Fruit fly (Drosophila melanogaster) whole organism, wandering third instar larva: Measurements from ENCODE around the gene trem.

Experiments used
- Abd-B ChIP-seq: fragments of >200 bp; optimal IDR thresholded peaks from 2 replicates; lab custom pipeline; 2017; ENCODE audit warnings: missing biosample characterization, missing genetic modification characterization
- CrebA ChIP-seq: fragments of 200-800 bp; sonication (Bioruptor generic); optimal IDR thresholded peaks from 2 replicates; lab custom pipeline; 2016; ENCODE audit warnings: missing biosample characterization, mild to moderate bottlenecking, missing genetic modification characterization, borderline replicate concordance
- GATAd ChIP-seq: sonication (Bioruptor generic); optimal IDR thresholded peaks from 2 replicates; lab custom pipeline; 2016; ENCODE audit warnings: missing biosample characterization, missing genetic modification characterization
- OdsH ChIP-seq: fragments of 200-800 bp; sonication (Bioruptor generic); optimal IDR thresholded peaks from 2 replicates; lab custom pipeline; 2016; ENCODE audit warnings: missing biosample characterization, mild to moderate bottlenecking, missing genetic modification characterization
- brk ChIP-seq: fragments of 200-800 bp; sonication (Bioruptor generic); optimal IDR thresholded peaks from 2 replicates; lab custom pipeline; 2016; ENCODE audit warnings: missing biosample characterization, mild to moderate bottlenecking, missing genetic modification characterization
- ey ChIP-seq: fragments of 200-800 bp; sonication (Bioruptor generic); optimal IDR thresholded peaks from 2 replicates; lab custom pipeline; 2016; ENCODE audit warnings: missing biosample characterization, missing genetic modification characterization
- fru ChIP-seq: fragments of 200-800 bp; sonication (Bioruptor generic); optimal IDR thresholded peaks from 3 replicates; lab custom pipeline; 2016; ENCODE audit warnings: missing biosample characterization, mild to moderate bottlenecking, missing genetic modification characterization
- pan ChIP-seq: fragments of >200 bp; optimal IDR thresholded peaks from 2 replicates; lab custom pipeline; 2017
- psq ChIP-seq: fragments of 200-800 bp; sonication (Bioruptor generic); optimal IDR thresholded peaks from 3 replicates; lab custom pipeline; 2017; ENCODE audit warnings: missing biosample characterization, mild to moderate bottlenecking, missing genetic modification characterization, moderate library complexity
- sv ChIP-seq: fragments of 200-800 bp; sonication (Bioruptor generic); optimal IDR thresholded peaks from 3 replicates; lab custom pipeline; 2016; ENCODE audit warnings: missing biosample characterization, missing genetic modification characterization
- woc ChIP-seq: sonication (Bioruptor generic); optimal IDR thresholded peaks from 2 replicates; lab custom pipeline; 2016; ENCODE audit warnings: missing biosample characterization, mild to moderate bottlenecking, missing genetic modification characterization

- TF ChIP-seq woc (GFP tag; lab: Kevin White, UChicago) (no peak), pan (no peak), CrebA (GFP tag; lab: Kevin White, UChicago) (no peak), Abd-B (GFP tag; lab: Kevin White, UChicago) (no peak), fru (GFP tag; lab: Kevin White, UChicago) (no peak), OdsH (GFP tag; lab: Kevin White, UChicago) (no peak), ey (GFP tag; lab: Kevin White, UChicago) (no peak), sv (GFP tag; lab: Kevin White, UChicago) (no peak), psq (no peak), brk (GFP tag; lab: Kevin White, UChicago) (no peak), GATAd (GFP tag; lab: Kevin White, UChicago) (no peak)
Observed at dm6 chr3R:20057501-20057900, 26.4 kb upstream of the trem start, which contains the start of gene mdlc.
